Fruit fly (Drosophila melanogaster) whole organism, embryonic: Measurements from ENCODE around the gene Spn100A.

Source experiments
- Blimp-1 ChIP-seq: fragments of 200-800 bp; sonication (Bioruptor generic); optimal IDR thresholded peaks from 3 replicates; lab custom pipeline; 2018; ENCODE audit warnings: missing biosample characterization, missing genetic modification characterization, mild to moderate bottlenecking, moderate library complexity, missing genetic modification reagents
- CG10267 ChIP-seq: fragments of 200-800 bp; sonication (Bioruptor generic); optimal IDR thresholded peaks from 2 replicates; lab custom pipeline; 2018; ENCODE audit warnings: missing biosample characterization, mild to moderate bottlenecking, missing genetic modification characterization, moderate library complexity
- CG10654 ChIP-seq: fragments of 200-800 bp; sonication (Bioruptor generic); optimal IDR thresholded peaks from 2 replicates; lab custom pipeline; 2016; ENCODE audit warnings: missing biosample characterization, missing genetic modification characterization
- CG10959 ChIP-seq: fragments of 200-800 bp; sonication (Bioruptor generic); IDR thresholded peaks from 2 replicates; pipeline ENCODE4 v1.3.6; 2022; ENCODE audit warnings: missing biosample characterization, missing genetic modification characterization
- CG10979 ChIP-seq: fragments of 200-800 bp; sonication (Bioruptor generic); optimal IDR thresholded peaks from 2 replicates; lab custom pipeline; 2018; ENCODE audit warnings: missing biosample characterization, mild to moderate bottlenecking, missing genetic modification characterization, moderate library complexity
- CG11085 ChIP-seq: fragments of 200-800 bp; sonication (Bioruptor generic); IDR thresholded peaks from 2 replicates; pipeline ENCODE4 v1.3.6; 2022; ENCODE audit warnings: missing biosample characterization, missing genetic modification characterization
- CG11504 ChIP-seq: fragments of 200-800 bp; sonication (Bioruptor generic); optimal IDR thresholded peaks from 3 replicates; lab custom pipeline; 2019; ENCODE audit warnings: missing biosample characterization, mild to moderate bottlenecking, missing genetic modification characterization, moderate library complexity
- CG12236 ChIP-seq: fragments of 200-800 bp; sonication (Bioruptor generic); optimal IDR thresholded peaks from 2 replicates; lab custom pipeline; 2016; ENCODE audit warnings: missing biosample characterization, missing genetic modification characterization
- CG13775 ChIP-seq: fragments of 200-800 bp; sonication (Bioruptor generic); optimal IDR thresholded peaks from 3 replicates; lab custom pipeline; 2017; ENCODE audit warnings: missing biosample characterization, mild to moderate bottlenecking, missing genetic modification characterization
- CG14014 ChIP-seq: fragments of 200-800 bp; sonication (Bioruptor generic); IDR thresholded peaks from 2 replicates; pipeline ENCODE4 v1.3.6; 2022; ENCODE audit warnings: missing biosample characterization, missing genetic modification characterization
- CG14710 ChIP-seq: fragments of 200-800 bp; sonication (Bioruptor generic); optimal IDR thresholded peaks from 3 replicates; lab custom pipeline; 2019; ENCODE audit warnings: missing biosample characterization, mild to moderate bottlenecking, missing genetic modification characterization, moderate library complexity
- CG16815 ChIP-seq: fragments of 200-800 bp; sonication (Bioruptor generic); optimal IDR thresholded peaks from 3 replicates; lab custom pipeline; 2017; ENCODE audit warnings: missing biosample characterization, mild to moderate bottlenecking, missing genetic modification characterization
- CG17359 ChIP-seq: fragments of 200-800 bp; sonication (Bioruptor generic); optimal IDR thresholded peaks from 3 replicates; lab custom pipeline; 2018; ENCODE audit warnings: missing biosample characterization, mild to moderate bottlenecking, missing genetic modification characterization, moderate library complexity
- CG17361 ChIP-seq: fragments of 200-800 bp; sonication (Bioruptor generic); IDR thresholded peaks from 3 replicates; pipeline ENCODE4 v1.3.6; 2022; ENCODE audit warnings: missing biosample characterization, missing genetic modification characterization
- CG17829 ChIP-seq: fragments of 200-800 bp; optimal IDR thresholded peaks from 2 replicates; lab custom pipeline; 2019; ENCODE audit warnings: missing biosample characterization, mild to moderate bottlenecking, missing genetic modification characterization, moderate library complexity
- CG18262 ChIP-seq: fragments of 200-800 bp; optimal IDR thresholded peaks from 3 replicates; lab custom pipeline; 2019; ENCODE audit warnings: missing biosample characterization, mild to moderate bottlenecking, missing genetic modification characterization, moderate library complexity
- CG18764 ChIP-seq: fragments of 200-800 bp; sonication (Bioruptor generic); optimal IDR thresholded peaks from 3 replicates; lab custom pipeline; 2016; ENCODE audit warnings: missing biosample characterization, missing genetic modification characterization
- CG33557 ChIP-seq: fragments of 200-800 bp; sonication (Bioruptor generic); optimal IDR thresholded peaks from 2 replicates; lab custom pipeline; 2019; ENCODE audit warnings: missing biosample characterization, mild to moderate bottlenecking, missing genetic modification characterization, moderate library complexity
- CG8924 ChIP-seq: fragments of 200-800 bp; optimal IDR thresholded peaks from 3 replicates; lab custom pipeline; 2019; ENCODE audit warnings: missing biosample characterization, mild to moderate bottlenecking, missing genetic modification characterization, moderate library complexity
- CG9727 ChIP-seq: fragments of 200-800 bp; sonication (Bioruptor generic); optimal IDR thresholded peaks from 3 replicates; lab custom pipeline; 2017; ENCODE audit warnings: missing biosample characterization, mild to moderate bottlenecking, missing genetic modification characterization
- Chrac-16 ChIP-seq: fragments of 200-800 bp; sonication (Bioruptor generic); optimal IDR thresholded peaks from 3 replicates; lab custom pipeline; 2016; ENCODE audit warnings: missing biosample characterization, missing genetic modification characterization
- Deaf1 ChIP-seq: fragments of 200-800 bp; optimal IDR thresholded peaks from 3 replicates; lab custom pipeline; 2019; ENCODE audit warnings: missing biosample characterization, mild to moderate bottlenecking, missing genetic modification characterization, moderate library complexity
- E2f1 ChIP-seq: fragments of 200-800 bp; sonication (Bioruptor generic); IDR thresholded peaks from 2 replicates; pipeline ENCODE4 v1.3.6; 2022; ENCODE audit warnings: missing biosample characterization, missing genetic modification characterization
- Ets65A ChIP-seq: fragments of 200-800 bp; sonication (Bioruptor generic); peaks from one replicate; lab custom pipeline; 2016; ENCODE audit warnings: missing biosample characterization, missing genetic modification characterization
- Gug ChIP-seq: fragments of 200-800 bp; sonication (Bioruptor generic); IDR thresholded peaks from 4 replicates; pipeline ENCODE4 v1.3.6; 2022; ENCODE audit warnings: missing biosample characterization, missing genetic modification characterization
- H2.0 ChIP-seq: fragments of 200-800 bp; sonication (Bioruptor generic); IDR thresholded peaks from 2 replicates; pipeline ENCODE4 v1.3.6; 2022; ENCODE audit warnings: missing biosample characterization, missing genetic modification characterization
- HLHmδ ChIP-seq: fragments of 200-800 bp; sonication (Bioruptor generic); optimal IDR thresholded peaks from 2 replicates; lab custom pipeline; 2018; ENCODE audit warnings: missing biosample characterization, mild to moderate bottlenecking, missing genetic modification characterization, moderate library complexity
- Hr3 ChIP-seq: fragments of 200-800 bp; sonication (Bioruptor generic); optimal IDR thresholded peaks from 3 replicates; lab custom pipeline; 2016; ENCODE audit warnings: missing biosample characterization, missing genetic modification characterization
- Nf-YA ChIP-seq: fragments of 200-800 bp; sonication (Bioruptor generic); IDR thresholded peaks from 2 replicates; pipeline ENCODE4 v1.3.6; 2022; ENCODE audit warnings: missing biosample characterization, missing genetic modification characterization
- Oli ChIP-seq: fragments of 200-800 bp; sonication (Bioruptor generic); optimal IDR thresholded peaks from 2 replicates; lab custom pipeline; 2018; ENCODE audit warnings: missing biosample characterization, mild to moderate bottlenecking, missing genetic modification characterization, moderate library complexity
- PHDP ChIP-seq: fragments of 200-800 bp; sonication (Bioruptor generic); optimal IDR thresholded peaks from 3 replicates; lab custom pipeline; 2018; ENCODE audit warnings: missing biosample characterization, mild to moderate bottlenecking, missing genetic modification characterization, moderate library complexity
- Ptx1 ChIP-seq: fragments of 200-800 bp; sonication (Bioruptor generic); IDR thresholded peaks from 2 replicates; pipeline ENCODE4 v1.3.6; 2022; ENCODE audit warnings: missing biosample characterization, missing genetic modification characterization
- Rfx ChIP-seq: fragments of 200-800 bp; sonication (Bioruptor generic); IDR thresholded peaks from 2 replicates; pipeline ENCODE4 v1.3.6; 2022; ENCODE audit warnings: missing biosample characterization, missing genetic modification characterization
- Rx ChIP-seq: fragments of 200-800 bp; sonication (Bioruptor generic); IDR thresholded peaks from 2 replicates; pipeline ENCODE4 v1.3.6; 2022; ENCODE audit warnings: missing biosample characterization, missing genetic modification characterization
- Six4 ChIP-seq: fragments of 200-800 bp; sonication (Bioruptor generic); optimal IDR thresholded peaks from 2 replicates; lab custom pipeline; 2016; ENCODE audit warnings: missing biosample characterization, missing genetic modification characterization
- Sox100B ChIP-seq: fragments of 200-800 bp; sonication (Bioruptor generic); optimal IDR thresholded peaks from 3 replicates; lab custom pipeline; 2018; ENCODE audit warnings: missing biosample characterization, mild to moderate bottlenecking, missing genetic modification characterization
- Sox102F ChIP-seq: fragments of 200-800 bp; sonication (Bioruptor generic); optimal IDR thresholded peaks from 2 replicates; lab custom pipeline; 2018; ENCODE audit warnings: missing biosample characterization, mild to moderate bottlenecking, missing genetic modification characterization, moderate library complexity
- Spps ChIP-seq: fragments of 200-800 bp; sonication (Bioruptor generic); optimal IDR thresholded peaks from 2 replicates; lab custom pipeline; 2018; ENCODE audit warnings: missing biosample characterization, mild to moderate bottlenecking, missing genetic modification characterization
- az2 ChIP-seq: fragments of 200-800 bp; sonication (Bioruptor generic); optimal IDR thresholded peaks from 3 replicates; lab custom pipeline; 2016; ENCODE audit warnings: missing biosample characterization, missing genetic modification characterization
- croc ChIP-seq: fragments of 200-800 bp; sonication (Bioruptor generic); conservative IDR thresholded peaks from 3 replicates; pipeline ENCODE4 v1.3.6; 2022; ENCODE audit warnings: missing biosample characterization, missing genetic modification characterization
- dmrt99B ChIP-seq: fragments of 200-800 bp; sonication (Bioruptor generic); optimal IDR thresholded peaks from 2 replicates; lab custom pipeline; 2018; ENCODE audit warnings: missing biosample characterization, mild to moderate bottlenecking, missing genetic modification characterization, moderate library complexity
- en ChIP-seq: fragments of 200-800 bp; sonication (Bioruptor generic); optimal IDR thresholded peaks from 2 replicates; lab custom pipeline; 2016; ENCODE audit warnings: missing biosample characterization, missing genetic modification characterization
- ewg ChIP-seq: fragments of 200-800 bp; sonication (Bioruptor generic); optimal IDR thresholded peaks from 3 replicates; lab custom pipeline; 2017; ENCODE audit warnings: mild to moderate bottlenecking, missing biosample characterization, missing genetic modification reagents, missing genetic modification characterization
- gce ChIP-seq: fragments of 200-800 bp; sonication (Bioruptor generic); IDR thresholded peaks from 3 replicates; pipeline ENCODE4 v1.3.6; 2022; ENCODE audit warnings: missing biosample characterization, missing genetic modification characterization
- gem ChIP-seq: fragments of 200-800 bp; sonication (Bioruptor generic); optimal IDR thresholded peaks from 2 replicates; lab custom pipeline; 2019; ENCODE audit warnings: missing biosample characterization, mild to moderate bottlenecking, missing genetic modification characterization, moderate library complexity
- gsb ChIP-seq: fragments of 200-800 bp; sonication (Bioruptor generic); IDR thresholded peaks from 2 replicates; pipeline ENCODE4 v1.3.6; 2022; ENCODE audit warnings: missing biosample characterization, missing genetic modification characterization
- gsb-n ChIP-seq: fragments of 200-800 bp; sonication (Bioruptor generic); optimal IDR thresholded peaks from 3 replicates; lab custom pipeline; 2018; ENCODE audit warnings: missing biosample characterization, mild to moderate bottlenecking, missing genetic modification characterization
- phol ChIP-seq: fragments of 200-800 bp; sonication (Bioruptor generic); optimal IDR thresholded peaks from 3 replicates; lab custom pipeline; 2018; ENCODE audit warnings: missing biosample characterization, mild to moderate bottlenecking, missing genetic modification characterization, moderate library complexity
- sc ChIP-seq, 3 experiments: fragments of >200 bp in 2 of 3; fragments of 200-800 bp in 1 of 3; sonication (Bioruptor generic) in 1 of 3; optimal IDR thresholded peaks; 2 replicates in 2 of 3; 3 replicates in 1 of 3; lab custom pipeline; 2017; ENCODE audit warnings: mild to moderate bottlenecking in 1 of 3, missing biosample characterization in 1 of 3, missing genetic modification characterization in 1 of 3, missing genetic modification reagents in 1 of 3
- tgo ChIP-seq: fragments of 200-800 bp; sonication (Bioruptor generic); IDR thresholded peaks from 3 replicates; pipeline ENCODE4 v1.3.6; 2022; ENCODE audit warnings: missing biosample characterization, missing genetic modification characterization

Gene Spn100A

DNA sequence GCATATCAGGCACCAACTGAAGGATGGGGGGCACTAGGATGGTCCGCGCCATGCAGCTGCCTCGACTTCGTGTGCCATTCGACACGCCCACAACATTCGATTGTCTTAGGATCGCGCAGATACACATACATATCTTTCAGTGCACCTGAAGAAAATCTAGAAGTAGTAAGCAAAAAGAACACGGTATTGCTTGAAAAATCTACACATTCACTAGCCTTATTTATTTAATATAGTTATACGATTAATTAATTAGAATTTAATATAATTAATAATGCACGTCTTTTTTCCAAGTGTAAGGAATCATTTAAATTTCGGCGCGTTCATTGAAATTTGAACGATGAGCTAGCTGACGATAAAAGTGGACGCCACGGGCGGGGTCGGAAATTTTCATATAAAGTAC, 44.1 kb downstream of the Spn100A start (continued):
- TF ChIP-seq en (no peak), Rx (GFP tag; lab: Robert Waterston, UW) (no peak), gsb-n (peak; percentile 38), dmrt99B (peak; percentile 44), Six4 (GFP tag; lab: Kevin White, UChicago) (peak; percentile 20), gem (tag; lab: Kevin White, UChicago) (peak; percentile 67), CG18262 (tag; lab: Kevin White, UChicago) (peak; percentile 75), CG17829 (tag; lab: Kevin White, UChicago) (peak; percentile 57), HLHmδ (no peak), CG10267 (tag; lab: Kevin White, UChicago) (peak; percentile 56), Gug (GFP tag; lab: Robert Waterston, UW) (0 out of 4 replicates have a peak, but pooled peaks have one; percentile 15), Nf-YA (GFP tag; lab: Robert Waterston, UW) (0 out of 2 replicates have a peak, but pooled peaks have one; percentile 13), phol (tag; lab: Kevin White, UChicago) (peak; percentile 55), CG9727 (GFP tag; lab: Kevin White, UChicago) (peak; percentile 57), sc (optimal IDR thresholded peaks at IDR 0.05; lab: Kevin White, UChicago) (no peak), sc (GFP tag; optimal IDR thresholded peaks at IDR 0.05; lab: Kevin White, UChicago) (peak; percentile 35), CG10959 (peak; percentile 31; the same call in 1 of the 2 replicates), CG11504 (tag; lab: Kevin White, UChicago) (peak; percentile 33), Blimp-1 (GFP tag; lab: Kevin White, UChicago) (peak; percentile 52), Deaf1 (tag; lab: Kevin White, UChicago) (peak; percentile 11), CG12236 (GFP tag; lab: Kevin White, UChicago) (no peak), CG14014 (no peak), CG33557 (GFP tag; lab: Kevin White, UChicago) (peak; percentile 34), CG10979 (tag; lab: Kevin White, UChicago) (peak; percentile 71), CG14710 (peak; percentile 53), ewg (peak; percentile 3), CG17359 (tag; lab: Kevin White, UChicago) (peak; percentile 34), CG16815 (GFP tag; lab: Kevin White, UChicago) (peak; percentile 50), CG11085 (GFP tag; lab: Robert Waterston, UW) (no peak), croc (GFP tag; lab: Robert Waterston, UW) (peak; percentile 21; the same call in 1 of the 3 replicates), Sox102F (peak; percentile 45), Hr3 (GFP tag; lab: Kevin White, UChicago) (peak; percentile 41), E2f1 (GFP tag; lab: Robert Waterston, UW) (peak; percentile 45), CG13775 (GFP tag; lab: Kevin White, UChicago) (peak; percentile 32), Oli (tag; lab: Kevin White, UChicago) (peak; percentile 46), Spps (tag; lab: Kevin White, UChicago) (peak; percentile 22), Chrac-16 (GFP tag; lab: Kevin White, UChicago) (peak; percentile 30), az2 (peak; percentile 38), Ets65A (GFP tag; lab: Kevin White, UChicago) (no peak), H2.0 (GFP tag; lab: Robert Waterston, UW) (peak; percentile 37; the same call in 1 of the 2 replicates), CG8924 (tag; lab: Kevin White, UChicago) (peak; percentile 32), CG17361 (0 out of 3 replicates have a peak, but pooled peaks have one; percentile 54), CG18764 (GFP tag; lab: Kevin White, UChicago) (peak; percentile 8), CG10654 (GFP tag; lab: Kevin White, UChicago) (peak; percentile 30), gce (GFP tag; lab: Robert Waterston, UW) (0 out of 3 replicates have a peak, but pooled peaks have one; percentile 35), Rfx (GFP tag; lab: Robert Waterston, UW) (no peak), PHDP (tag; lab: Kevin White, UChicago) (peak; percentile 6), tgo (GFP tag; lab: Robert Waterston, UW) (0 out of 3 replicates have a peak, but pooled peaks have one; percentile 20), gsb (GFP tag; lab: Robert Waterston, UW) (no peak), Ptx1 (0 out of 2 replicates have a peak, but pooled peaks have one; percentile 43), Sox100B (GFP tag; lab: Kevin White, UChicago) (peak; percentile 13)
